Worm (Caenorhabditis elegans) whole organism, L1 larva: ENCODE measurements around the gene M03F8.6.
A peak's percentile ranks its signal among the peaks of the same experiment; 100 is the strongest.

Source experiments
- C16A3.4 ChIP-seq: fragments of 150-350 bp; optimal IDR thresholded peaks from 2 replicates; lab custom pipeline; 2014; ENCODE audit warnings: missing biosample characterization, missing genetic modification characterization
- aha-1 ChIP-seq: fragments of 150-350 bp; optimal IDR thresholded peaks from 2 replicates; lab custom pipeline; 2014; ENCODE audit warnings: missing biosample characterization, missing genetic modification characterization
- aly-2 ChIP-seq: fragments of 150-350 bp; optimal IDR thresholded peaks from 2 replicates; lab custom pipeline; 2014; ENCODE audit warnings: missing biosample characterization, missing genetic modification characterization
- blmp-1 ChIP-seq: fragments of 150-350 bp; optimal IDR thresholded peaks from 2 replicates; lab custom pipeline; 2014; ENCODE audit warnings: missing biosample characterization, missing genetic modification characterization
- ceh-63 ChIP-seq: fragments of 200-800 bp; sonication (Bioruptor generic); optimal IDR thresholded peaks from 2 replicates; lab custom pipeline; 2018; ENCODE audit warnings: mild to moderate bottlenecking, missing genetic modification characterization, missing compliant biosample characterization
- ceh-88 ChIP-seq: fragments of 200-800 bp; sonication (Bioruptor generic); IDR thresholded peaks from 2 replicates; pipeline ENCODE4 v1.3.6; 2022; ENCODE audit warnings: missing genetic modification characterization, missing compliant biosample characterization
- efl-1 ChIP-seq, 4 experiments: fragments of 150-350 bp; optimal IDR thresholded peaks in 3 of 4; peaks in 1 of 4; 1 replicate in 1 of 4; 2 replicates in 3 of 4; lab custom pipeline; 2014; ENCODE audit warnings: missing biosample characterization in 2 of 4, missing genetic modification characterization in 2 of 4, missing genetic modification reagents in 2 of 4
- egl-13 ChIP-seq: sonication (generic microtip); optimal IDR thresholded peaks from 2 replicates; lab custom pipeline; 2016; ENCODE audit warnings: missing genotype, missing genetic modification reagents, missing genetic modification characterization, missing compliant biosample characterization
- ets-5 ChIP-seq: fragments of 200-800 bp; sonication (Bioruptor generic); IDR thresholded peaks from 2 replicates; pipeline ENCODE4 v1.3.6; 2022; ENCODE audit warnings: missing genetic modification characterization, missing compliant biosample characterization
- fkh-10 ChIP-seq: sonication (generic microtip); optimal IDR thresholded peaks from 2 replicates; lab custom pipeline; 2017; ENCODE audit warnings: missing biosample characterization, missing genetic modification reagents, missing genetic modification characterization
- grh-1 ChIP-seq: fragments of 200-800 bp; sonication (Bioruptor generic); IDR thresholded peaks from 2 replicates; pipeline ENCODE4 v1.3.6; 2022; ENCODE audit warnings: missing genetic modification reagents, missing genetic modification characterization, missing compliant biosample characterization
- isw-1 ChIP-seq: fragments of 200-800 bp; sonication (Bioruptor generic); IDR thresholded peaks from 2 replicates; pipeline ENCODE4 v1.3.6; 2022; ENCODE audit warnings: missing genetic modification characterization, missing compliant biosample characterization
- lin-14 ChIP-seq: fragments of 200-800 bp; sonication (Bioruptor generic); optimal IDR thresholded peaks from 2 replicates; lab custom pipeline; 2018; ENCODE audit warnings: mild to moderate bottlenecking, missing genetic modification characterization, moderate library complexity, missing compliant biosample characterization
- lin-15B ChIP-seq: fragments of 150-350 bp; sonication (generic microtip); optimal IDR thresholded peaks from 3 replicates; lab custom pipeline; 2014; ENCODE audit warnings: missing biosample characterization, missing genetic modification characterization
- lin-35 ChIP-seq, 2 experiments: fragments of 150-350 bp; optimal IDR thresholded peaks; 2 replicates each; lab custom pipeline; 2014; ENCODE audit warnings: missing biosample characterization in 2 of 2, missing genetic modification characterization in 2 of 2, missing genetic modification reagents in 2 of 2
- lsy-2 ChIP-seq, 2 experiments: fragments of 150-350 bp; optimal IDR thresholded peaks; 2 replicates each; lab custom pipeline; 2014; ENCODE audit warnings: missing biosample characterization in 2 of 2, missing genetic modification characterization in 2 of 2
- mdl-1 ChIP-seq, 2 experiments: fragments of 150-350 bp; optimal IDR thresholded peaks; 2 replicates each; lab custom pipeline; 2014 to 2017; ENCODE audit warnings: missing biosample characterization in 2 of 2, missing genetic modification characterization in 2 of 2, inconsistent platforms in 1 of 2
- mef-2 ChIP-seq: fragments of 150-350 bp; optimal IDR thresholded peaks from 2 replicates; lab custom pipeline; 2014; ENCODE audit warnings: missing biosample characterization, missing genetic modification characterization
- nhr-12 ChIP-seq: sonication (generic microtip); optimal IDR thresholded peaks from 2 replicates; lab custom pipeline; 2017; ENCODE audit warnings: missing biosample characterization, missing genetic modification characterization
- nhr-28 ChIP-seq: fragments of 150-350 bp; optimal IDR thresholded peaks from 2 replicates; lab custom pipeline; 2014; ENCODE audit warnings: missing biosample characterization, missing genetic modification characterization
- nhr-47 ChIP-seq: sonication (generic microtip); optimal IDR thresholded peaks from 2 replicates; lab custom pipeline; 2016; ENCODE audit warnings: mild to moderate bottlenecking, missing genetic modification characterization, moderate library complexity, missing compliant biosample characterization
- nhr-71 ChIP-seq: sonication (generic microtip); optimal IDR thresholded peaks from 2 replicates; lab custom pipeline; 2016; ENCODE audit warnings: mild to moderate bottlenecking, missing genetic modification characterization, moderate library complexity, missing compliant biosample characterization
- nhr-76 ChIP-seq: sonication (generic microtip); optimal IDR thresholded peaks from 2 replicates; lab custom pipeline; 2017; ENCODE audit warnings: missing biosample characterization, missing genetic modification characterization
- nhr-77 ChIP-seq: fragments of 150-350 bp; optimal IDR thresholded peaks from 2 replicates; lab custom pipeline; 2014; ENCODE audit warnings: missing biosample characterization, missing genetic modification characterization
- snu-23 ChIP-seq: sonication (generic microtip); optimal IDR thresholded peaks from 2 replicates; lab custom pipeline; 2016; ENCODE audit warnings: missing genetic modification characterization, missing compliant biosample characterization
- sup-37 ChIP-seq: fragments of 200-800 bp; sonication (Bioruptor generic); optimal IDR thresholded peaks from 2 replicates; lab custom pipeline; 2018; ENCODE audit warnings: mild to moderate bottlenecking, missing genetic modification characterization, missing compliant biosample characterization
- unc-130 ChIP-seq: fragments of 150-350 bp; optimal IDR thresholded peaks from 2 replicates; lab custom pipeline; 2017; ENCODE audit warnings: missing biosample characterization, missing genetic modification characterization, inconsistent platforms
- unc-62 ChIP-seq: fragments of 150-350 bp; optimal IDR thresholded peaks from 2 replicates; lab custom pipeline; 2014; ENCODE audit warnings: missing biosample characterization, missing genetic modification reagents, missing genetic modification characterization
- unc-86 ChIP-seq: sonication (generic microtip); optimal IDR thresholded peaks from 2 replicates; lab custom pipeline; 2016; ENCODE audit warnings: missing genetic modification characterization, missing compliant biosample characterization
- unc-98 ChIP-seq: fragments of 200-800 bp; sonication (Bioruptor generic); IDR thresholded peaks from 2 replicates; pipeline ENCODE4 v1.3.6; 2022; ENCODE audit warnings: missing genetic modification characterization, missing compliant biosample characterization
- vab-15 ChIP-seq: sonication (generic microtip); optimal IDR thresholded peaks from 2 replicates; lab custom pipeline; 2017; ENCODE audit warnings: missing genotype, mild to moderate bottlenecking, missing genetic modification characterization, missing compliant biosample characterization
- zag-1 ChIP-seq: fragments of 150-350 bp; optimal IDR thresholded peaks from 2 replicates; lab custom pipeline; 2014; ENCODE audit warnings: missing biosample characterization, missing genetic modification characterization
- ztf-4 ChIP-seq: fragments of 150-350 bp; optimal IDR thresholded peaks from 2 replicates; lab custom pipeline; 2014; ENCODE audit warnings: missing biosample characterization, missing genetic modification characterization

Gene M03F8.6

ce11 chrV:5963696-5964095, 9.0 kb upstream of the M03F8.6 start, which contains the start of gene pcm-1 (continued):
- TF ChIP-seq lin-14 (GFP tag; lab: Kevin White, UChicago): peak; percentile 67
- TF ChIP-seq aly-2 (tag; lab: Kevin White, UChicago): no peak
- TF ChIP-seq unc-130 (tag; lab: Kevin White, UChicago): peak; percentile 15

- TF ChIP-seq lsy-2 (tag; optimal IDR thresholded peaks at IDR 0.05; lab: Kevin White, UChicago): no peak
- no peak for TF ChIP-seq C16A3.4 (tag; lab: Kevin White, UChicago)
- TF ChIP-seq nhr-71 (tag; lab: Kevin White, UChicago): no peak
- no peak for TF ChIP-seq lin-15B (tag; lab: Kevin White, UChicago)
- no peak for TF ChIP-seq mef-2 (tag; lab: Kevin White, UChicago)
- no peak for TF ChIP-seq vab-15 (tag; lab: Kevin White, UChicago)
- TF ChIP-seq nhr-28 (tag; lab: Kevin White, UChicago): no peak
- no peak for TF ChIP-seq mdl-1 (tag; optimal IDR thresholded peaks at IDR 0.05; lab: Kevin White, UChicago)
- no peak for TF ChIP-seq unc-62
- TF ChIP-seq isw-1 (GFP tag; lab: Robert Waterston, UW): no peak
- TF ChIP-seq aly-2 (tag; lab: Kevin White, UChicago): no peak
- no peak for TF ChIP-seq ceh-88 (GFP tag; lab: Robert Waterston, UW)
- no peak for TF ChIP-seq zag-1
Measured at ce11 chrV:5963092-5963491, 8.4 kb upstream of the M03F8.6 start.

- no peak for TF ChIP-seq lin-35 (GFP tag; optimal IDR thresholded peaks at IDR 0.05; lab: Kevin White, UChicago)
- peak; percentile 21 for TF ChIP-seq nhr-47 (tag; lab: Kevin White, UChicago)
- TF ChIP-seq lin-14 (GFP tag; lab: Kevin White, UChicago): peak; percentile 81
- TF ChIP-seq fkh-10 (GFP tag; lab: Kevin White, UChicago): peak; percentile 73
- TF ChIP-seq nhr-71 (tag; lab: Kevin White, UChicago): peak; percentile 0
- TF ChIP-seq, all 84 proteins: peak for 4
Measured at ce11 chrV:5961516-5961915, 6.9 kb upstream of the M03F8.6 start, which contains the start of gene mcp-1. mcp-1 (plus strand) TSS chrV:5961807.

- TF ChIP-seq efl-1 (optimal IDR thresholded peaks at IDR 0.05; lab: Kevin White, UChicago): no peak
- TF ChIP-seq efl-1 (GFP tag; optimal IDR thresholded peaks at IDR 0.05 in 1 of 2; lab: Kevin White, UChicago): peak in 1 of 2 experiments; percentile 39
- peak; percentile 47 for TF ChIP-seq lin-14 (GFP tag; lab: Kevin White, UChicago)
- TF ChIP-seq nhr-76 (tag; lab: Kevin White, UChicago): no peak
- TF ChIP-seq blmp-1 (tag; lab: Kevin White, UChicago): peak; percentile 8
Measured at ce11 chrV:5955627-5956026, 980 bp upstream of the M03F8.6 start.

ce11 chrV:5953086-5953485, 1.6 kb downstream of the M03F8.6 start:
- TF ChIP-seq unc-62 (no peak), ztf-4 (tag; lab: Kevin White, UChicago) (no peak), nhr-77 (tag; lab: Kevin White, UChicago) (no peak), grh-1 (GFP tag; lab: Robert Waterston, UW) (no peak), egl-13 (tag; lab: Kevin White, UChicago) (no peak), unc-98 (no peak), ceh-63 (GFP tag; lab: Kevin White, UChicago) (no peak), snu-23 (GFP tag; lab: Kevin White, UChicago) (no peak), aha-1 (tag; lab: Kevin White, UChicago) (no peak), efl-1 (optimal IDR thresholded peaks at IDR 0.05; lab: Kevin White, UChicago) (no peak), efl-1 (GFP tag; optimal IDR thresholded peaks at IDR 0.05 in 1 of 2; lab: Kevin White, UChicago) (no peak), ets-5 (GFP tag; lab: Robert Waterston, UW) (no peak), unc-86 (tag; lab: Kevin White, UChicago) (no peak), sup-37 (GFP tag; lab: Kevin White, UChicago) (no peak), nhr-12 (no peak)
